Fruit fly (Drosophila melanogaster) whole organism, prepupa: ENCODE measurements around the gene jdp.

Source experiments
- CG15336 ChIP-seq: fragments of 200-800 bp; sonication (Bioruptor generic); IDR thresholded peaks from 2 replicates; pipeline ENCODE4 v1.3.6; 2022; ENCODE audit warnings: missing biosample characterization, missing genetic modification characterization
- CG31627 ChIP-seq: fragments of 200-800 bp; sonication (Bioruptor generic); optimal IDR thresholded peaks from 3 replicates; lab custom pipeline; 2016; ENCODE audit warnings: missing biosample characterization, missing genetic modification characterization
- CG6854 ChIP-seq: fragments of 200-800 bp; sonication (Bioruptor generic); optimal IDR thresholded peaks from 2 replicates; lab custom pipeline; 2017; ENCODE audit warnings: missing biosample characterization, mild to moderate bottlenecking, missing genetic modification characterization
- Hr39 ChIP-seq: fragments of 200-800 bp; sonication (Bioruptor generic); optimal IDR thresholded peaks from 2 replicates; lab custom pipeline; 2016; ENCODE audit warnings: missing biosample characterization, missing genetic modification characterization

- TF ChIP-seq CG6854 (no peak), CG31627 (no peak), CG15336 (GFP tag; lab: Robert Waterston, UW) (no peak), Hr39 (GFP tag; lab: Kevin White, UChicago) (no peak)
These were observed 39.5 kb upstream of the jdp start for dm6 chr3R:30566181-30566902.
